Fruit fly (Drosophila melanogaster) whole organism, wandering third instar larva: ENCODE results near the gene Drsl1.

Experiments used
- Abd-B ChIP-seq: fragments of >200 bp; optimal IDR thresholded peaks from 2 replicates; lab custom pipeline; 2017; ENCODE audit warnings: missing biosample characterization, missing genetic modification characterization
- CG32264 ChIP-seq: fragments of 200-800 bp; sonication (Bioruptor generic); optimal IDR thresholded peaks from 2 replicates; lab custom pipeline; 2016; ENCODE audit warnings: missing biosample characterization, missing genetic modification characterization
- CrebA ChIP-seq: fragments of 200-800 bp; sonication (Bioruptor generic); optimal IDR thresholded peaks from 2 replicates; lab custom pipeline; 2016; ENCODE audit warnings: missing biosample characterization, mild to moderate bottlenecking, missing genetic modification characterization, borderline replicate concordance
- Dfd ChIP-seq: fragments of >200 bp; optimal IDR thresholded peaks from 2 replicates; lab custom pipeline; 2017; ENCODE audit warnings: missing biosample characterization, missing genetic modification characterization
- Dif ChIP-seq: fragments of 200-275, 200-300 bp; sonication (Bioruptor generic); optimal IDR thresholded peaks from 2 replicates; lab custom pipeline; 2018; ENCODE audit warnings: missing biosample characterization, missing genetic modification characterization; ENCODE audit not compliant: partially characterized antibody
- GATAd ChIP-seq: sonication (Bioruptor generic); optimal IDR thresholded peaks from 2 replicates; lab custom pipeline; 2016; ENCODE audit warnings: missing biosample characterization, missing genetic modification characterization
- HLH106 ChIP-seq: fragments of 200-800 bp; optimal IDR thresholded peaks from 3 replicates; lab custom pipeline; 2019; ENCODE audit warnings: missing biosample characterization, mild to moderate bottlenecking, missing genetic modification characterization, moderate library complexity
- Hnf4 ChIP-seq: fragments of 200-800 bp; sonication (Bioruptor generic); optimal IDR thresholded peaks from 2 replicates; lab custom pipeline; 2016; ENCODE audit warnings: missing biosample characterization, mild to moderate bottlenecking, missing genetic modification characterization
- Hr78 ChIP-seq: fragments of >200 bp; optimal IDR thresholded peaks from 2 replicates; lab custom pipeline; 2017; ENCODE audit warnings: missing biosample characterization, missing genetic modification characterization
- Hr83 ChIP-seq: fragments of 200-300 bp; sonication (Bioruptor generic); optimal IDR thresholded peaks from 2 replicates; lab custom pipeline; 2016; ENCODE audit warnings: missing biosample characterization, mild to moderate bottlenecking, missing genetic modification characterization, moderate library complexity; ENCODE audit not compliant: poor library complexity, severe bottlenecking
- Jra ChIP-seq: sonication (Bioruptor generic); optimal IDR thresholded peaks from 2 replicates; lab custom pipeline; 2016; ENCODE audit warnings: missing biosample characterization, missing genetic modification characterization
- Mio ChIP-seq: sonication (Bioruptor generic); optimal IDR thresholded peaks from 2 replicates; lab custom pipeline; 2016; ENCODE audit warnings: missing biosample characterization, missing genetic modification characterization
- Myc ChIP-seq: fragments of >200 bp; optimal IDR thresholded peaks from 2 replicates; lab custom pipeline; 2017
- N ChIP-seq: fragments of >200 bp; optimal IDR thresholded peaks from 2 replicates; lab custom pipeline; 2018; ENCODE audit warnings: missing biosample characterization, missing external identifiers, missing genetic modification characterization
- OdsH ChIP-seq: fragments of 200-800 bp; sonication (Bioruptor generic); optimal IDR thresholded peaks from 2 replicates; lab custom pipeline; 2016; ENCODE audit warnings: missing biosample characterization, mild to moderate bottlenecking, missing genetic modification characterization
- Rel ChIP-seq, 2 experiments: fragments of 200-800 bp; sonication (Bioruptor generic) in 1 of 2; optimal IDR thresholded peaks; 2 replicates in 1 of 2; 3 replicates in 1 of 2; lab custom pipeline; 2016 to 2019; ENCODE audit warnings: mild to moderate bottlenecking in 2 of 2, missing biosample characterization in 2 of 2, missing genetic modification characterization in 2 of 2, moderate library complexity in 1 of 2
- Sp1 ChIP-seq: fragments of 200-800 bp; sonication (Bioruptor generic); optimal IDR thresholded peaks from 3 replicates; lab custom pipeline; 2019; ENCODE audit warnings: missing biosample characterization, mild to moderate bottlenecking, missing genetic modification characterization, moderate library complexity
- Vsx2 ChIP-seq: fragments of 200-300, 225-300 bp; sonication (Bioruptor generic); optimal IDR thresholded peaks from 2 replicates; lab custom pipeline; 2018; ENCODE audit warnings: missing biosample characterization, missing genetic modification characterization; ENCODE audit not compliant: partially characterized antibody
- br ChIP-seq: fragments of 200-800 bp; sonication (Bioruptor generic); optimal IDR thresholded peaks from 2 replicates; lab custom pipeline; 2016; ENCODE audit warnings: missing biosample characterization, missing genetic modification characterization
- brk ChIP-seq: fragments of 200-800 bp; sonication (Bioruptor generic); optimal IDR thresholded peaks from 2 replicates; lab custom pipeline; 2016; ENCODE audit warnings: missing biosample characterization, mild to moderate bottlenecking, missing genetic modification characterization
- dl ChIP-seq, 2 experiments: fragments of 175-275, 200-275 bp in 1 of 2; fragments of 200-275 bp in 1 of 2; sonication (Bioruptor generic); optimal IDR thresholded peaks; lab custom pipeline; 2018; ENCODE audit warnings: mild to moderate bottlenecking in 2 of 2, missing biosample characterization in 2 of 2, missing genetic modification characterization in 2 of 2, moderate library complexity in 2 of 2; ENCODE audit not compliant: partially characterized antibody in 2 of 2, insufficient read depth in 1 of 2
- dmrt93B ChIP-seq: fragments of 200-800 bp; sonication (Bioruptor generic); optimal IDR thresholded peaks from 2 replicates; lab custom pipeline; 2018; ENCODE audit warnings: missing biosample characterization, mild to moderate bottlenecking, missing genetic modification characterization
- dsf ChIP-seq: sonication (Bioruptor generic); optimal IDR thresholded peaks from 2 replicates; lab custom pipeline; 2016; ENCODE audit warnings: missing biosample characterization, missing genetic modification characterization, borderline replicate concordance
- ey ChIP-seq: fragments of 200-800 bp; sonication (Bioruptor generic); optimal IDR thresholded peaks from 2 replicates; lab custom pipeline; 2016; ENCODE audit warnings: missing biosample characterization, missing genetic modification characterization
- foxo ChIP-seq, 2 experiments: fragments of 200-800 bp; sonication (Bioruptor generic); optimal IDR thresholded peaks; 2 replicates in 1 of 2; 3 replicates in 1 of 2; lab custom pipeline; 2016 to 2017; ENCODE audit warnings: missing biosample characterization in 2 of 2, missing genetic modification characterization in 2 of 2
- fru ChIP-seq: fragments of 200-800 bp; sonication (Bioruptor generic); optimal IDR thresholded peaks from 3 replicates; lab custom pipeline; 2016; ENCODE audit warnings: missing biosample characterization, mild to moderate bottlenecking, missing genetic modification characterization
- h ChIP-seq: fragments of 200-800 bp; sonication (Bioruptor generic); optimal IDR thresholded peaks from 3 replicates; lab custom pipeline; 2016; ENCODE audit warnings: missing biosample characterization, mild to moderate bottlenecking, missing genetic modification characterization
- jim ChIP-seq: fragments of 175-275, 200-325 bp; sonication (Bioruptor generic); optimal IDR thresholded peaks from 2 replicates; lab custom pipeline; 2016; ENCODE audit warnings: missing biosample characterization, mild to moderate bottlenecking, missing genetic modification characterization
- lola ChIP-seq: fragments of >200 bp; optimal IDR thresholded peaks from 2 replicates; lab custom pipeline; 2017; ENCODE audit warnings: missing biosample characterization, missing genetic modification characterization
- pan ChIP-seq: fragments of >200 bp; optimal IDR thresholded peaks from 2 replicates; lab custom pipeline; 2017
- psq ChIP-seq: fragments of 200-800 bp; sonication (Bioruptor generic); optimal IDR thresholded peaks from 3 replicates; lab custom pipeline; 2017; ENCODE audit warnings: missing biosample characterization, mild to moderate bottlenecking, missing genetic modification characterization, moderate library complexity
- rgr ChIP-seq: fragments of 200-800 bp; sonication (Bioruptor generic); optimal IDR thresholded peaks from 3 replicates; lab custom pipeline; 2016; ENCODE audit warnings: missing biosample characterization, mild to moderate bottlenecking, missing genetic modification characterization
- sage ChIP-seq: fragments of 200-800 bp; sonication (Bioruptor generic); optimal IDR thresholded peaks from 2 replicates; lab custom pipeline; 2016; ENCODE audit warnings: missing biosample characterization, mild to moderate bottlenecking, missing genetic modification characterization
- sv ChIP-seq: fragments of 200-800 bp; sonication (Bioruptor generic); optimal IDR thresholded peaks from 3 replicates; lab custom pipeline; 2016; ENCODE audit warnings: missing biosample characterization, missing genetic modification characterization
- tai ChIP-seq: sonication (Bioruptor generic); optimal IDR thresholded peaks from 2 replicates; lab custom pipeline; 2016; ENCODE audit warnings: missing biosample characterization, missing genetic modification characterization
- usp ChIP-seq: fragments of >200 bp; optimal IDR thresholded peaks from 2 replicates; lab custom pipeline; 2017; ENCODE audit warnings: missing biosample characterization, missing genetic modification characterization
- woc ChIP-seq: sonication (Bioruptor generic); optimal IDR thresholded peaks from 2 replicates; lab custom pipeline; 2016; ENCODE audit warnings: missing biosample characterization, mild to moderate bottlenecking, missing genetic modification characterization

Gene Drsl1

DNA sequence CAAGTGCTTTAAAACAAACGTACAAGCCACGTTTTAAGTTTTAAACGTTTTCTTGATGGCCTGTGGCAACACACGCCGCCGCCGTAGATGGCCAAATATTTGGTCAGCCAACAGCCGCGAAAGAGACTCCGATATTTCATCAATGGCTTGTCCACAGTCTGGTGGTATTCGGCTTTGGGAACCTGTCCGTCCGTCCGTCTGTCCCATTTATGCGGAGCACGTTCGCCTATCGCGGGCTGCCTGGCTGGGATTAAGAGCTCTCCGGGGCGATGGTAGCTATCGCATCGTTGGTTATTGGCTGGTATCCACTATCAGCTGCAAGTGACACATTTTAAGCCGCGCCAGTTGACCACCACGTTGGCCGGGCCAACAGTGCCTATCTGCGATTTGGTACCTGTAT lies 28.0 kb downstream of the Drsl1 start:
- no peak for TF ChIP-seq HLH106
- no peak for TF ChIP-seq Hnf4
- no peak for TF ChIP-seq foxo (GFP tag; optimal IDR thresholded peaks at IDR 0.05; lab: Kevin White, UChicago)
- TF ChIP-seq CG32264, result no peak
- TF ChIP-seq dmrt93B (GFP tag; lab: Kevin White, UChicago), result no peak
- TF ChIP-seq brk (GFP tag; lab: Kevin White, UChicago), result no peak
- TF ChIP-seq fru (GFP tag; lab: Kevin White, UChicago), result no peak
- TF ChIP-seq sage (GFP tag; lab: Kevin White, UChicago), result no peak
- TF ChIP-seq dl (GFP tag; optimal IDR thresholded peaks at IDR 0.05; lab: Kevin White, UChicago; ENCODE audit: insufficient read depth in 1 of 2, partially characterized antibody in 2 of 2), result no peak
- no peak for TF ChIP-seq usp (GFP tag; lab: Kevin White, UChicago)
- no peak for TF ChIP-seq rgr (GFP tag; lab: Kevin White, UChicago)
- no peak for TF ChIP-seq psq (GFP tag; lab: Kevin White, UChicago)
- TF ChIP-seq ey (GFP tag; lab: Kevin White, UChicago), result no peak
- TF ChIP-seq, all 38 proteins: peak for 0

- TF ChIP-seq woc (GFP tag; lab: Kevin White, UChicago), result no peak
- TF ChIP-seq lola (GFP tag; lab: Kevin White, UChicago), result no peak
- TF ChIP-seq Dfd, result no peak
- TF ChIP-seq fru (GFP tag; lab: Kevin White, UChicago), result no peak
- no peak for TF ChIP-seq dsf
- TF ChIP-seq brk (GFP tag; lab: Kevin White, UChicago), result no peak
These were observed 29.1 kb downstream of the Drsl1 start for dm6 chr3L:3306515-3306914.

DNA sequence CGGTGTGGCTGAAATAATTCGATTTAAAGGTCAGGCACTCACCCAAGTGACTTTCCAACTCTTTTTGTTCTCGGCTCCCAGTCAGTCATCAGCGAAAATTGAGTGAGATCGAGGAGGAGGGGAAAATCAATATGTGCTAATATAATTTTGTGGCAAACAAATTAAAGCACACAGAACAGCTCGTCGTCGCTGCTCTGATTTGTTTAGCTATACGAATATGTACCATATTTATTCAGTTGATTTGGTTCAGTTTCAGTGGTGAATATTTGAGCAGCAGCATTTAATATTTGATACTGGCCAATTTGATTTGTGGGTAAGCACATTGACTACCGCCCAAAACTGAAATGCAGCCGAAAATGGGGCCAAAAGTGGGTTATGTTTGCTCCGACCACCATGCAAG lies 30.2 kb downstream of the Drsl1 start:
- TF ChIP-seq Hnf4 (no peak), rgr (GFP tag; lab: Kevin White, UChicago) (peak; percentile 27)

- TF ChIP-seq Rel (GFP tag; optimal IDR thresholded peaks at IDR 0.05; lab: Kevin White, UChicago) (no peak), Rel (tag; optimal IDR thresholded peaks at IDR 0.05; lab: Kevin White, UChicago) (peak; percentile 66), Hr78 (GFP tag; lab: Kevin White, UChicago) (no peak)
These were observed 30.8 kb downstream of the Drsl1 start for dm6 chr3L:3304740-3305139.

DNA sequence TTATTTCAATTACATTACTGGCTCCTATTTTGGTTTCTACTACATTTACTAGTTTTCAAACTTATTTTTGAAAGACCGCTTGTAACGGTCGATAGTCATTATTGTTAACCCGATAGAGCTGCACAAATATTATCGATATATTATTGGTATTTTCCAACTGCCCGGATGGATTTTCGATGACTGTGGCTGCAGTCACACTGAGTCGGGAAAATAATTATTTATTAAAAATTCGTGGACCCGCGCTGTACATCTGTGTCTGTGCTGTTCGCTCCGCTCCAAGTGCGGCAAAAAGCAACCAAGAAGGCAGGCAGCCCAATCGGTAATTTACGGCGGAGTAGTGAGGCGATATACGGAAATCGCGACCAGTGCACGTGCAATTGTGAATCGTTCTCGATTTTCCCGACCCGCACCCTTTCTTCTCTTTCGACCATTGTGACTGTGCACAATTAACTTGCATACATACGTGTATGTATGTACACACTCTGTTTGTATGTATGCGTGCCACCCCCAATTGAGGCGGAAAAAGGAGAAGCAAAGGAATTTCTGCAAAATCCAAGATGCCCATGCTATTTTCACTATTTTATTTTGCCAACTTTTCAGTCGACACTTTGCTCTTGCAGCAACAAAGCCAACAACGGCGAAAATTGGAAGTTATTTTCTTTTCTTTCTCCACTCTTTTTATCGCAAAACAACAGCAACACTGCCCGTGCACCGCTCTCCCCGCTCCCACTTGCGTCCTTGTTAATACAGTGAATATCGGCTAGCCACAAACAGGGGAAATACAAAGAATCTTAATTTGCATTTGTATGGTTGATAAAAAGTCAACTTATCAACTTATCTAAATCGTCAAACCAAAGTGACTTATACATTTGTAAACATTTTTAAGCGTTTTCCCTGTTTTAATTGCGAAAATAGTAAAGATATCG lies 31.8 kb downstream of the Drsl1 start, which contains the start of gene ZnT63C:
TSS of gene ZnT63C (plus strand) at position 175 of the 926 bp plus-strand sequence.
- TF ChIP-seq brk (GFP tag; lab: Kevin White, UChicago), result no peak
- TF ChIP-seq jim, result peak; percentile 39
- TF ChIP-seq Dfd, result no peak
- TF ChIP-seq Jra, result no peak
- no peak for TF ChIP-seq Rel (GFP tag; optimal IDR thresholded peaks at IDR 0.05; lab: Kevin White, UChicago)
- peak; percentile 77 for TF ChIP-seq Rel (tag; optimal IDR thresholded peaks at IDR 0.05; lab: Kevin White, UChicago)
- no peak for TF ChIP-seq sv (GFP tag; lab: Kevin White, UChicago)
- no peak for TF ChIP-seq Abd-B (GFP tag; lab: Kevin White, UChicago)
- no peak for TF ChIP-seq OdsH
- peak; percentile 27 for TF ChIP-seq sage (GFP tag; lab: Kevin White, UChicago)
- no peak for TF ChIP-seq foxo (GFP tag; optimal IDR thresholded peaks at IDR 0.05; lab: Kevin White, UChicago)
- TF ChIP-seq ey (GFP tag; lab: Kevin White, UChicago), result no peak
- TF ChIP-seq rgr (GFP tag; lab: Kevin White, UChicago), result no peak
- TF ChIP-seq dl (GFP tag; optimal IDR thresholded peaks at IDR 0.05; lab: Kevin White, UChicago; ENCODE audit: insufficient read depth in 1 of 2, partially characterized antibody in 2 of 2), result no peak
- TF ChIP-seq fru (GFP tag; lab: Kevin White, UChicago), result no peak
- no peak for TF ChIP-seq pan (lab: Kevin White, UChicago)
- no peak for TF ChIP-seq Hr78 (GFP tag; lab: Kevin White, UChicago)
- no peak for TF ChIP-seq dmrt93B (GFP tag; lab: Kevin White, UChicago)
- TF ChIP-seq psq (GFP tag; lab: Kevin White, UChicago), result no peak
- peak; percentile 25 for TF ChIP-seq Vsx2 (GFP tag; lab: Kevin White, UChicago)
- peak; percentile 9 for TF ChIP-seq Hnf4
- TF ChIP-seq Hr83 (GFP tag; lab: Kevin White, UChicago), result no peak
- no peak for TF ChIP-seq CrebA (GFP tag; lab: Kevin White, UChicago)
- TF ChIP-seq HLH106, result peak; percentile 19
- TF ChIP-seq Mio, result no peak
- TF ChIP-seq lola (GFP tag; lab: Kevin White, UChicago), result no peak
- TF ChIP-seq N (GFP tag; lab: Kevin White, UChicago), result no peak
- TF ChIP-seq tai (GFP tag; lab: Kevin White, UChicago), result no peak
- peak; percentile 21 for TF ChIP-seq Sp1
- TF ChIP-seq usp (GFP tag; lab: Kevin White, UChicago), result no peak
- TF ChIP-seq Myc (lab: Kevin White, UChicago), result no peak
- no peak for TF ChIP-seq br (GFP tag; lab: Kevin White, UChicago)
- TF ChIP-seq woc (GFP tag; lab: Kevin White, UChicago), result peak; percentile 23
- peak; percentile 39 for TF ChIP-seq Dif
- no peak for TF ChIP-seq CG32264
- no peak for TF ChIP-seq GATAd (GFP tag; lab: Kevin White, UChicago)
- peak; percentile 39 for TF ChIP-seq h (GFP tag; lab: Kevin White, UChicago)
